Worm (Caenorhabditis elegans) whole organism, young adult: Measurements from ENCODE around the gene T24D3.2.

Experiments
- B0035.1 ChIP-seq: sonication (generic microtip); optimal IDR thresholded peaks from 2 replicates; lab custom pipeline; 2016; ENCODE audit warnings: missing genetic modification characterization, mild to moderate bottlenecking, missing compliant biosample characterization, missing genotype, missing genetic modification reagents
- C06A6.2 ChIP-seq: fragments of 200-800 bp; sonication (Bioruptor generic); conservative IDR thresholded peaks from 2 replicates; pipeline ENCODE4 v1.3.6; 2022; ENCODE audit warnings: missing genetic modification characterization, missing compliant biosample characterization
- F10E7.11 ChIP-seq: sonication (generic microtip); optimal IDR thresholded peaks from 2 replicates; lab custom pipeline; 2017; ENCODE audit warnings: mild to moderate bottlenecking, missing genetic modification characterization, moderate library complexity, missing compliant biosample characterization
- F23B12.7 ChIP-seq: sonication (generic microtip); optimal IDR thresholded peaks from 2 replicates; lab custom pipeline; 2017; ENCODE audit warnings: missing genetic modification characterization, mild to moderate bottlenecking, missing compliant biosample characterization, antibody characterized with exemption, moderate library complexity; ENCODE audit not compliant: insufficient read depth
- F49E8.2 ChIP-seq: sonication (generic microtip); optimal IDR thresholded peaks from 3 replicates; lab custom pipeline; 2017; ENCODE audit warnings: missing genetic modification characterization, mild to moderate bottlenecking, missing compliant biosample characterization, antibody characterized with exemption, moderate library complexity; ENCODE audit not compliant: insufficient read depth
- F57A8.1 ChIP-seq: fragments of 200-800 bp; sonication (Bioruptor generic); optimal IDR thresholded peaks from 2 replicates; lab custom pipeline; 2018; ENCODE audit warnings: mild to moderate bottlenecking, missing genetic modification characterization, moderate library complexity, missing compliant biosample characterization
- F57C9.4 ChIP-seq: sonication (generic microtip); optimal IDR thresholded peaks from 2 replicates; lab custom pipeline; 2017; ENCODE audit warnings: mild to moderate bottlenecking, missing genetic modification characterization, missing compliant biosample characterization
- K11D2.4 ChIP-seq: fragments of 200-800 bp; sonication (Bioruptor generic); IDR thresholded peaks from 2 replicates; pipeline ENCODE4 v1.3.6; 2022; ENCODE audit warnings: missing genetic modification reagents, missing genetic modification characterization, missing compliant biosample characterization
- K12H6.12 ChIP-seq: fragments of 200-800 bp; sonication (Bioruptor generic); optimal IDR thresholded peaks from 2 replicates; lab custom pipeline; 2018; ENCODE audit warnings: mild to moderate bottlenecking, missing genetic modification characterization, missing compliant biosample characterization
- Y53G8AR.9 ChIP-seq: fragments of 200-800 bp; sonication (Bioruptor generic); conservative IDR thresholded peaks from 2 replicates; pipeline ENCODE4 v1.3.6; 2022; ENCODE audit warnings: missing genetic modification reagents, missing genetic modification characterization, missing compliant biosample characterization
- Y56A3A.18 ChIP-seq: fragments of 200-800 bp; sonication (Bioruptor generic); IDR thresholded peaks from 2 replicates; pipeline ENCODE4 v1.3.6; 2022; ENCODE audit warnings: missing genetic modification reagents, missing genetic modification characterization, missing compliant biosample characterization
- ZK185.1 ChIP-seq: sonication (generic microtip); optimal IDR thresholded peaks from 2 replicates; lab custom pipeline; 2016; ENCODE audit warnings: mild to moderate bottlenecking, missing genetic modification characterization, missing compliant biosample characterization; ENCODE audit not compliant: poor library complexity, severe bottlenecking
- ama-1 ChIP-seq, 3 experiments: fragments of 150-350 bp in 1 of 3; sonication (generic microtip) in 2 of 3; optimal IDR thresholded peaks; 2 replicates each; lab custom pipeline; 2014 to 2018; ENCODE audit warnings: missing biosample characterization in 2 of 3, missing genetic modification characterization in 2 of 3, missing genetic modification reagents in 2 of 3
- atf-7 ChIP-seq: sonication (generic microtip); optimal IDR thresholded peaks from 2 replicates; lab custom pipeline; 2017; ENCODE audit warnings: mild to moderate bottlenecking, missing genetic modification characterization, missing compliant biosample characterization
- attf-3 ChIP-seq: fragments of 200-800 bp; sonication (Bioruptor generic); conservative IDR thresholded peaks from 2 replicates; pipeline ENCODE4 v1.3.6; 2022; ENCODE audit warnings: missing genetic modification reagents, missing genetic modification characterization, missing compliant biosample characterization
- bed-2 ChIP-seq: fragments of 200-800 bp; sonication (Bioruptor generic); IDR thresholded peaks from 2 replicates; pipeline ENCODE4 v1.3.6; 2022; ENCODE audit warnings: missing genetic modification reagents, missing genetic modification characterization, missing compliant biosample characterization
- ceh-100 ChIP-seq: fragments of 200-800 bp; sonication (Bioruptor generic); IDR thresholded peaks from 2 replicates; pipeline ENCODE4 v1.3.6; 2022; ENCODE audit warnings: missing genetic modification reagents, missing genetic modification characterization, missing compliant biosample characterization
- ceh-40 ChIP-seq: fragments of 200-800 bp; sonication (Bioruptor generic); IDR thresholded peaks from 2 replicates; pipeline ENCODE4 v1.3.6; 2022; ENCODE audit warnings: missing genetic modification characterization, missing compliant biosample characterization
- ceh-79 ChIP-seq: sonication (generic microtip); optimal IDR thresholded peaks from 2 replicates; lab custom pipeline; 2017; ENCODE audit warnings: mild to moderate bottlenecking, missing genetic modification characterization, missing compliant biosample characterization
- ceh-91 ChIP-seq: fragments of 200-800 bp; sonication (Bioruptor generic); IDR thresholded peaks from 2 replicates; pipeline ENCODE4 v1.3.6; 2022; ENCODE audit warnings: missing genetic modification reagents, missing genetic modification characterization, missing compliant biosample characterization
- dpl-1 ChIP-seq: fragments of 150-350 bp; optimal IDR thresholded peaks from 2 replicates; lab custom pipeline; 2014; ENCODE audit warnings: missing biosample characterization, missing genetic modification reagents, missing genetic modification characterization
- efl-1 ChIP-seq: fragments of 150-350 bp; optimal IDR thresholded peaks from 2 replicates; lab custom pipeline; 2014; ENCODE audit warnings: missing biosample characterization, missing genetic modification reagents, missing genetic modification characterization
- gei-17 ChIP-seq: fragments of 200-800 bp; sonication (Bioruptor generic); optimal IDR thresholded peaks from 2 replicates; lab custom pipeline; 2018; ENCODE audit warnings: mild to moderate bottlenecking, missing genetic modification characterization, missing compliant biosample characterization
- hlh-12 ChIP-seq: sonication (generic microtip); optimal IDR thresholded peaks from 2 replicates; lab custom pipeline; 2016; ENCODE audit warnings: missing genetic modification characterization, missing compliant biosample characterization
- lag-1 ChIP-seq: fragments of 200-800 bp; sonication (Bioruptor generic); IDR thresholded peaks from 2 replicates; pipeline ENCODE4 v1.3.6; 2022; ENCODE audit warnings: missing genetic modification reagents, missing genetic modification characterization, missing compliant biosample characterization
- let-607 ChIP-seq, 2 experiments: fragments of 200-800 bp in 1 of 2; sonication (Bioruptor generic) in 1 of 2; sonication (generic microtip) in 1 of 2; optimal IDR thresholded peaks; 2 replicates each; lab custom pipeline; 2016 to 2018; ENCODE audit warnings: mild to moderate bottlenecking in 2 of 2, missing compliant biosample characterization in 2 of 2, missing genetic modification characterization in 2 of 2, moderate library complexity in 2 of 2, missing genotype in 1 of 2
- lin-26 ChIP-seq: fragments of 200-800 bp; sonication (Bioruptor generic); IDR thresholded peaks from 2 replicates; pipeline ENCODE4 v1.3.6; 2022; ENCODE audit warnings: missing genetic modification reagents, missing genetic modification characterization, missing compliant biosample characterization
- lin-40 ChIP-seq: sonication (generic microtip); optimal IDR thresholded peaks from 2 replicates; lab custom pipeline; 2016; ENCODE audit warnings: missing genetic modification characterization, mild to moderate bottlenecking, missing compliant biosample characterization, missing genotype, missing genetic modification reagents
- lsy-27 ChIP-seq: sonication (generic microtip); optimal IDR thresholded peaks from 2 replicates; lab custom pipeline; 2017; ENCODE audit warnings: missing genetic modification characterization, mild to moderate bottlenecking, missing compliant biosample characterization, antibody characterized with exemption, missing genotype, borderline replicate concordance; ENCODE audit not compliant: insufficient read depth
- madf-10 ChIP-seq: sonication (generic microtip); optimal IDR thresholded peaks from 2 replicates; lab custom pipeline; 2016; ENCODE audit warnings: mild to moderate bottlenecking, missing genetic modification characterization, missing compliant biosample characterization
- madf-3 ChIP-seq: fragments of 200-800 bp; sonication (Bioruptor generic); IDR thresholded peaks from 2 replicates; pipeline ENCODE4 v1.3.6; 2022; ENCODE audit warnings: missing genetic modification reagents, missing genetic modification characterization, missing compliant biosample characterization
- madf-6 ChIP-seq: fragments of 200-800 bp; sonication (Bioruptor generic); IDR thresholded peaks from 2 replicates; pipeline ENCODE4 v1.3.6; 2022; ENCODE audit warnings: missing genetic modification reagents, missing genetic modification characterization, missing compliant biosample characterization
- mcd-1 ChIP-seq: fragments of 200-800 bp; sonication (Bioruptor generic); IDR thresholded peaks from 2 replicates; pipeline ENCODE4 v1.3.6; 2022; ENCODE audit warnings: missing genetic modification reagents, missing genetic modification characterization, missing compliant biosample characterization
- nhr-27 ChIP-seq: fragments of 200-800 bp; sonication (Bioruptor generic); optimal IDR thresholded peaks from 2 replicates; lab custom pipeline; 2018; ENCODE audit warnings: mild to moderate bottlenecking, missing genetic modification characterization, moderate library complexity, missing compliant biosample characterization
- nhr-80 ChIP-seq: sonication (generic microtip); optimal IDR thresholded peaks from 2 replicates; lab custom pipeline; 2016; ENCODE audit warnings: missing genetic modification characterization, missing compliant biosample characterization
- pha-4 ChIP-seq: fragments of 150-350 bp; sonication (generic microtip); optimal IDR thresholded peaks from 2 replicates; lab custom pipeline; 2014; ENCODE audit warnings: missing biosample characterization, missing genetic modification reagents, missing genetic modification characterization
- sdz-38 ChIP-seq: sonication (generic microtip); optimal IDR thresholded peaks from 2 replicates; lab custom pipeline; 2016; ENCODE audit warnings: missing genotype, missing genetic modification characterization, missing compliant biosample characterization
- sea-2 ChIP-seq: fragments of 200-800 bp; sonication (Bioruptor generic); IDR thresholded peaks from 2 replicates; pipeline ENCODE4 v1.3.6; 2022; ENCODE audit warnings: missing genetic modification characterization, missing compliant biosample characterization
- somi-1 ChIP-seq: fragments of 200-800 bp; sonication (Bioruptor generic); optimal IDR thresholded peaks from 2 replicates; lab custom pipeline; 2018; ENCODE audit warnings: mild to moderate bottlenecking, missing genetic modification characterization, missing compliant biosample characterization
- tbx-9 ChIP-seq: sonication (generic microtip); optimal IDR thresholded peaks from 2 replicates; lab custom pipeline; 2016; ENCODE audit warnings: borderline replicate concordance, missing genetic modification characterization, inconsistent platforms, missing compliant biosample characterization
- tlf-1 ChIP-seq: fragments of 200-800 bp; sonication (Bioruptor generic); optimal IDR thresholded peaks from 2 replicates; lab custom pipeline; 2018; ENCODE audit warnings: mild to moderate bottlenecking, missing genetic modification characterization, missing compliant biosample characterization
- unc-62 ChIP-seq: fragments of 150-350 bp; optimal IDR thresholded peaks from 2 replicates; lab custom pipeline; 2014; ENCODE audit warnings: missing biosample characterization, missing genetic modification reagents, missing genetic modification characterization
- zfh-2 ChIP-seq: fragments of 200-800 bp; sonication (Bioruptor generic); conservative IDR thresholded peaks from 2 replicates; pipeline ENCODE4 v1.3.6; 2022; ENCODE audit warnings: missing genetic modification reagents, missing genetic modification characterization, missing compliant biosample characterization
- ztf-18 ChIP-seq: sonication (generic microtip); optimal IDR thresholded peaks from 2 replicates; lab custom pipeline; 2016; ENCODE audit warnings: missing genotype, mild to moderate bottlenecking, missing genetic modification characterization, missing compliant biosample characterization
- ztf-25 ChIP-seq: fragments of 200-800 bp; sonication (Bioruptor generic); IDR thresholded peaks from 2 replicates; pipeline ENCODE4 v1.3.6; 2022; ENCODE audit warnings: missing genetic modification reagents, missing genetic modification characterization, missing compliant biosample characterization
- ztf-28 ChIP-seq: fragments of 200-800 bp; sonication (Bioruptor generic); IDR thresholded peaks from 2 replicates; pipeline ENCODE4 v1.3.6; 2022; ENCODE audit warnings: missing genetic modification reagents, missing genetic modification characterization, missing compliant biosample characterization
- ztf-6 ChIP-seq: fragments of 200-800 bp; sonication (Bioruptor generic); IDR thresholded peaks from 2 replicates; pipeline ENCODE4 v1.3.6; 2022; ENCODE audit warnings: missing genetic modification reagents, missing genetic modification characterization, missing compliant biosample characterization

The T24D3.2 gene

DNA sequence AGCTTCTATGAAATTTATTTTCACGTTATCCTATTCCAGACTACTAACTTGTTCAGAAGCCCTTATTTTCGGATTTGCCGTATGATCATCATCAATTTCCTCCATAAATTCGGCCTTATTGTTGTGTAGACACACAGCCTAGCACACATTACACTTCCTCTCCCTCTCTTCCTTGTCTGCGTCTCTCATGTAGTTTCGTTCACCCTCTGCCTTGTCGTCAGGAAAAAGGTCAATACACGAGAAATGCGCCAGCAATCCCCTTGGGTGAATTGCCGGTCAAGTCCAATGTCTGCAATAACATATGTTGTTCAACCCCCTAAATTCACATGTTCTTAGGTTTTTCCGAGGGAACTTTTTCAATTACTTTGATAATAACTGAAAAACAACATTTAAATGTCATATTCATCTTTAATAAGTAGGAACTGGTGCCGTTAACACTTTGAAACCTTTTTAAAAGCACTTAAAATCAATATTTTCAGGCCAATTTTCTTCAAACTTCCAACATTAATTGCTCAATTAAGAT is 31.7 kb upstream of the T24D3.2 start, which contains the start of gene F17E5.2 (continued):
- TF ChIP-seq ceh-91 (GFP tag; lab: Robert Waterston, UW) = no peak
- TF ChIP-seq atf-7 (tag; lab: Kevin White, UChicago) = peak; percentile 19
- TF ChIP-seq lag-1 = no peak
- TF ChIP-seq bed-2 (GFP tag; lab: Robert Waterston, UW) = no peak
- peak; percentile 90 for TF ChIP-seq K11D2.4 (GFP tag; lab: Robert Waterston, UW)
- peak; percentile 47 for TF ChIP-seq somi-1
- TF ChIP-seq ceh-40 = no peak
- peak; percentile 67 to 72 for TF ChIP-seq let-607 (tag; optimal IDR thresholded peaks at IDR 0.05; lab: Kevin White, UChicago)
- TF ChIP-seq F57A8.1 = no peak
- no peak for TF ChIP-seq B0035.1
- TF ChIP-seq Y53G8AR.9 (GFP tag; lab: Robert Waterston, UW) = peak; percentile 75
- TF ChIP-seq ztf-25 (GFP tag; lab: Robert Waterston, UW) = no peak
- peak; percentile 93 for TF ChIP-seq lin-40 (tag; lab: Kevin White, UChicago)
- TF ChIP-seq tbx-9 (tag; lab: Kevin White, UChicago) = no peak
- TF ChIP-seq attf-3 (GFP tag; lab: Robert Waterston, UW) = 0 out of 2 replicates have a peak, but pooled peaks have one; percentile 32
- no peak; the same call in 1 of the 2 replicates for TF ChIP-seq mcd-1 (GFP tag; lab: Robert Waterston, UW)
- TF ChIP-seq ceh-100 (GFP tag; lab: Robert Waterston, UW) = no peak
- peak; percentile 88 for TF ChIP-seq K12H6.12
- no peak for TF ChIP-seq zfh-2
- no peak for TF ChIP-seq hlh-12
- TF ChIP-seq tlf-1 (GFP tag; lab: Kevin White, UChicago) = peak; percentile 53
- 0 out of 2 replicates have a peak, but pooled peaks have one; percentile 48 for TF ChIP-seq Y56A3A.18 (GFP tag; lab: Robert Waterston, UW)
- TF ChIP-seq madf-10 (tag; lab: Kevin White, UChicago) = peak; percentile 62
- no peak for TF ChIP-seq ztf-28 (GFP tag; lab: Robert Waterston, UW)
- no peak for TF ChIP-seq lsy-27
- no peak for TF ChIP-seq F57C9.4 (tag; lab: Kevin White, UChicago)
- peak; percentile 95 for TF ChIP-seq ztf-18
- peak; percentile 27 for TF ChIP-seq pha-4 (tag; lab: Kevin White, UChicago)
- TF ChIP-seq ZK185.1 = peak; percentile 61
- no peak for TF ChIP-seq F10E7.11
- TF ChIP-seq sea-2 (GFP tag; lab: Robert Waterston, UW) = no peak
- peak; percentile 94 for TF ChIP-seq nhr-80 (tag; lab: Kevin White, UChicago)
- no peak for TF ChIP-seq sdz-38 (tag; lab: Kevin White, UChicago)
- no peak for TF ChIP-seq F49E8.2 (tag; lab: Kevin White, UChicago)
- TF ChIP-seq F23B12.7 = peak; percentile 14
- 0 out of 2 replicates have a peak, but pooled peaks have one; percentile 5 for TF ChIP-seq ztf-6
- TF ChIP-seq dpl-1 (GFP tag; lab: Kevin White, UChicago) = no peak
- TF ChIP-seq efl-1 (GFP tag; lab: Kevin White, UChicago) = no peak
- TF ChIP-seq madf-3 (GFP tag; lab: Robert Waterston, UW) = no peak
- peak; percentile 70 for TF ChIP-seq C06A6.2 (GFP tag; lab: Robert Waterston, UW)
- no peak for TF ChIP-seq unc-62
- TF ChIP-seq ceh-79 (tag; lab: Kevin White, UChicago) = no peak
- no peak for TF ChIP-seq ama-1 (optimal IDR thresholded peaks at IDR 0.05; lab: Kevin White, UChicago)
- TF ChIP-seq ama-1 (GFP tag; optimal IDR thresholded peaks at IDR 0.05; lab: Kevin White, UChicago) = no peak
- TF ChIP-seq nhr-27 (tag; lab: Kevin White, UChicago) = no peak
- no peak for TF ChIP-seq madf-6 (GFP tag; lab: Robert Waterston, UW)
- TF ChIP-seq gei-17 (GFP tag; lab: Kevin White, UChicago) = peak; percentile 58
- TF ChIP-seq lin-26 (GFP tag; lab: Robert Waterston, UW) = no peak; the same call in 1 of the 2 replicates
- TF ChIP-seq, all 124 proteins: peak for 39
